Comparison of ENCODE assay signal across 4 worm cellular contexts in the genomic region with DNA sequence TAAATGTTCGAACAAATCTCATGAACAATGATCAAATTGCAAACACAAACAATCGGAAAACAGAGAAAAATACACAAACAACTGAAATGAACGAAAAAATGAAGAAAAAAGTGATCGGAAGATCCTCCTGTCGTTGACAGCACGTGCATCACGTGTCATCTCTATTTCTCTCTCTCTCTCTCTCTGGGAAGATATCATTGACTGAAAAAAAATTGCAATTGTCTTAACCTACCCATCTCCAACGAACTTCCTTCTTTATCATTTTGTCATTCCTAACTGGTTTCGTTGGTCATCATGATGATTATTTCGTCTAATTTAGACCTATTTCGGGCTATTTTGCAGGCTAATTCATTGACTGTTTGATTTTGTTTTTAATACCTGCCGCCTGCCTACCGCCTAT.
TF ChIP-seq lines count a peak whose summit lies in the region.

No protein-coding gene starts in this region.

TF ChIP-seq in whole organism, L1 larva, 84 proteins besides CTCF, POLR2A, EP300 and RAD21 (continued from another document and continues in another):
- TF ChIP-seq snpc-4 (tag; optimal IDR thresholded peaks at IDR 0.05; lab: Kevin White, UChicago) (no peak), elt-2 (tag; optimal IDR thresholded peaks at IDR 0.05; lab: Kevin White, UChicago) (no peak), irx-1 (tag; optimal IDR thresholded peaks at IDR 0.05; lab: Kevin White, UChicago) (no peak), lin-14 (GFP tag; optimal IDR thresholded peaks at IDR 0.05; lab: Kevin White, UChicago) (peak; percentile 81), vab-15 (tag; optimal IDR thresholded peaks at IDR 0.05; lab: Kevin White, UChicago) (peak; percentile 62), mab-9 (GFP tag; IDR thresholded peaks at IDR 0.05; lab: Robert Waterston, UW) (no peak), ama-1 (optimal IDR thresholded peaks at IDR 0.05; lab: Kevin White, UChicago) (no peak), Y116A8C.19 (tag; optimal IDR thresholded peaks at IDR 0.05; lab: Kevin White, UChicago; ENCODE audit: borderline replicate concordance) (no peak), ceh-8 (GFP tag; optimal IDR thresholded peaks at IDR 0.05; lab: Kevin White, UChicago) (no peak), lsy-2 (tag; optimal IDR thresholded peaks at IDR 0.05; lab: Kevin White, UChicago) (peak; percentile 44 to 60), unc-86 (tag; optimal IDR thresholded peaks at IDR 0.05; lab: Kevin White, UChicago) (no peak), nhr-77 (tag; optimal IDR thresholded peaks at IDR 0.05; lab: Kevin White, UChicago) (no peak), efl-3 (GFP tag; optimal IDR thresholded peaks at IDR 0.05; lab: Kevin White, UChicago) (no peak), lin-13 (GFP tag; optimal IDR thresholded peaks at IDR 0.05; lab: Kevin White, UChicago) (no peak), nhr-47 (tag; optimal IDR thresholded peaks at IDR 0.05; lab: Kevin White, UChicago) (peak; percentile 38), ceh-90 (tag; optimal IDR thresholded peaks at IDR 0.05; lab: Kevin White, UChicago) (no peak), ztf-11 (tag; optimal IDR thresholded peaks at IDR 0.05; lab: Kevin White, UChicago) (no peak), lin-15B (tag; optimal IDR thresholded peaks at IDR 0.05; lab: Kevin White, UChicago) (no peak), dpl-1 (GFP tag; optimal IDR thresholded peaks at IDR 0.05; lab: Kevin White, UChicago) (peak in 2 of 3 experiments; percentile 23 to 56), nhr-12 (tag; optimal IDR thresholded peaks at IDR 0.05; lab: Kevin White, UChicago) (no peak), nhr-28 (tag; optimal IDR thresholded peaks at IDR 0.05; lab: Kevin White, UChicago) (no peak), sox-4 (tag; optimal IDR thresholded peaks at IDR 0.05; lab: Kevin White, UChicago) (no peak), efl-1 (optimal IDR thresholded peaks at IDR 0.05; lab: Kevin White, UChicago) (peak; percentile 20 to 21), efl-1 (GFP tag; optimal IDR thresholded peaks at IDR 0.05 in 1 of 2; lab: Kevin White, UChicago) (peak; percentile 29), ets-5 (GFP tag; IDR thresholded peaks at IDR 0.05; lab: Robert Waterston, UW) (no peak), skn-1 (tag; optimal IDR thresholded peaks at IDR 0.05; lab: Kevin White, UChicago) (no peak), zip-4 (GFP tag; optimal IDR thresholded peaks at IDR 0.05; lab: Kevin White, UChicago) (no peak), pag-3 (tag; optimal IDR thresholded peaks at IDR 0.05; lab: Kevin White, UChicago; ENCODE audit: borderline replicate concordance, insufficient read depth) (no peak), ceh-63 (GFP tag; optimal IDR thresholded peaks at IDR 0.05; lab: Kevin White, UChicago) (no peak), isw-1 (GFP tag; IDR thresholded peaks at IDR 0.05; lab: Robert Waterston, UW) (no peak), hlh-4 (tag; optimal IDR thresholded peaks at IDR 0.05; lab: Kevin White, UChicago) (no peak), tbx-2 (tag; optimal IDR thresholded peaks at IDR 0.05; lab: Kevin White, UChicago) (peak; percentile 76), nhr-71 (tag; optimal IDR thresholded peaks at IDR 0.05; lab: Kevin White, UChicago) (peak; percentile 84)

TF ChIP-seq in whole organism, L2 larva, 48 proteins besides CTCF, POLR2A, EP300 and RAD21 (continued from another document):
- TF ChIP-seq sem-4 (tag; optimal IDR thresholded peaks at IDR 0.05; lab: Kevin White, UChicago) = no peak
- no peak for TF ChIP-seq unc-55 (GFP tag; optimal IDR thresholded peaks at IDR 0.05; lab: Kevin White, UChicago)
- peak; percentile 72 for TF ChIP-seq crh-2 (tag; optimal IDR thresholded peaks at IDR 0.05; lab: Kevin White, UChicago)
- no peak for TF ChIP-seq zag-1 (tag; optimal IDR thresholded peaks at IDR 0.05; lab: Kevin White, UChicago)
- TF ChIP-seq sma-9 (GFP tag; optimal IDR thresholded peaks at IDR 0.05; lab: Kevin White, UChicago) = peak; percentile 93
- TF ChIP-seq sma-9 (tag; optimal IDR thresholded peaks at IDR 0.05; lab: Kevin White, UChicago) = no peak
- no peak for TF ChIP-seq nhr-12 (tag; optimal IDR thresholded peaks at IDR 0.05; lab: Kevin White, UChicago)
- no peak for TF ChIP-seq nhr-23 (tag; optimal IDR thresholded peaks at IDR 0.05; lab: Kevin White, UChicago)
- TF ChIP-seq mdl-1 (tag; optimal IDR thresholded peaks at IDR 0.05; lab: Kevin White, UChicago) = peak; percentile 0 to 62
- TF ChIP-seq lin-13 (GFP tag; optimal IDR thresholded peaks at IDR 0.05; lab: Kevin White, UChicago) = peak; percentile 23
- TF ChIP-seq sma-3 (GFP tag; optimal IDR thresholded peaks at IDR 0.05; lab: Kevin White, UChicago) = peak; percentile 81
- TF ChIP-seq nhr-129 (tag; optimal IDR thresholded peaks at IDR 0.05; lab: Kevin White, UChicago) = peak; percentile 58
- peak; percentile 38 for TF ChIP-seq C34F6.9 (tag; optimal IDR thresholded peaks at IDR 0.05; lab: Kevin White, UChicago)
- no peak for TF ChIP-seq skn-1 (tag; optimal IDR thresholded peaks at IDR 0.05; lab: Kevin White, UChicago)
TF ChIP-seq in whole organism, L2 larva: peak in this region for 15.

TF ChIP-seq in whole organism, L3 larva, 47 proteins besides CTCF, POLR2A, EP300 and RAD21 (continued from another document):
- no peak for TF ChIP-seq snpc-4 (tag; optimal IDR thresholded peaks at IDR 0.05; lab: Kevin White, UChicago)

TF ChIP-seq in whole organism, L4 larva, 104 proteins besides CTCF, POLR2A, EP300 and RAD21 (continued from another document):
- no peak for TF ChIP-seq zfp-3 (GFP tag; conservative IDR thresholded peaks at IDR 0.05; lab: Robert Waterston, UW)
- no peak for TF ChIP-seq ztf-11 (tag; optimal IDR thresholded peaks at IDR 0.05; lab: Kevin White, UChicago)
- TF ChIP-seq unc-62 (GFP tag; optimal IDR thresholded peaks at IDR 0.05 in 1 of 2; lab: Kevin White, UChicago) = peak in 1 of 2 experiments; percentile 88
- TF ChIP-seq unc-62 (tag; optimal IDR thresholded peaks at IDR 0.05; lab: Kevin White, UChicago) = no peak
- TF ChIP-seq Y105C5A.15 (GFP tag; IDR thresholded peaks at IDR 0.05; lab: Robert Waterston, UW) = no peak
- TF ChIP-seq sdz-12 (GFP tag; optimal IDR thresholded peaks at IDR 0.05; lab: Kevin White, UChicago) = no peak
- peak; percentile 93 for TF ChIP-seq hlh-30 (tag; optimal IDR thresholded peaks at IDR 0.05; lab: Kevin White, UChicago; ENCODE audit: insufficient read depth)
- TF ChIP-seq ama-1 (optimal IDR thresholded peaks at IDR 0.05; lab: Kevin White, UChicago) = peak; percentile 14
- TF ChIP-seq ceh-28 (tag; optimal IDR thresholded peaks at IDR 0.05; lab: Kevin White, UChicago) = no peak
- TF ChIP-seq mep-1 (tag; optimal IDR thresholded peaks at IDR 0.05; lab: Kevin White, UChicago) = peak; percentile 65
- no peak for TF ChIP-seq hmg-1.1 (GFP tag; IDR thresholded peaks at IDR 0.05; lab: Robert Waterston, UW)
- no peak for TF ChIP-seq tag-97 (GFP tag; IDR thresholded peaks at IDR 0.05; lab: Robert Waterston, UW)
- TF ChIP-seq mxl-3 (GFP tag; optimal IDR thresholded peaks at IDR 0.05; lab: Kevin White, UChicago) = peak; percentile 55
- peak; percentile 37 for TF ChIP-seq nhr-11 (tag; optimal IDR thresholded peaks at IDR 0.05; lab: Kevin White, UChicago)
- TF ChIP-seq T26A8.4 (GFP tag; IDR thresholded peaks at IDR 0.05; lab: Robert Waterston, UW) = 0 out of 2 replicates have a peak, but pooled peaks have one; percentile 31
- peak; percentile 57; the same call in 1 of the 2 replicates for TF ChIP-seq lin-1 (GFP tag; IDR thresholded peaks at IDR 0.05; lab: Robert Waterston, UW)
- 0 out of 2 replicates have a peak, but pooled peaks have one; percentile 45 for TF ChIP-seq mxl-2 (GFP tag; conservative IDR thresholded peaks at IDR 0.05; lab: Robert Waterston, UW)
- TF ChIP-seq ceh-62 (tag; optimal IDR thresholded peaks at IDR 0.05; lab: Kevin White, UChicago) = no peak
- peak; percentile 22 for TF ChIP-seq dpl-1 (GFP tag; optimal IDR thresholded peaks at IDR 0.05; lab: Kevin White, UChicago)
- TF ChIP-seq mdl-1 (tag; optimal IDR thresholded peaks at IDR 0.05; lab: Kevin White, UChicago) = peak; percentile 15 to 89
- TF ChIP-seq hlh-11 (tag; optimal IDR thresholded peaks at IDR 0.05; lab: Kevin White, UChicago) = peak; percentile 84
- TF ChIP-seq nhr-28 (tag; optimal IDR thresholded peaks at IDR 0.05; lab: Kevin White, UChicago) = peak; percentile 54
- TF ChIP-seq lin-39 (tag; optimal IDR thresholded peaks at IDR 0.05; lab: Kevin White, UChicago) = no peak
- TF ChIP-seq R02D3.7 (tag; optimal IDR thresholded peaks at IDR 0.05; lab: Kevin White, UChicago) = no peak
